Worm (Caenorhabditis elegans): ENCODE results near the gene wee-1.1.

DNA sequence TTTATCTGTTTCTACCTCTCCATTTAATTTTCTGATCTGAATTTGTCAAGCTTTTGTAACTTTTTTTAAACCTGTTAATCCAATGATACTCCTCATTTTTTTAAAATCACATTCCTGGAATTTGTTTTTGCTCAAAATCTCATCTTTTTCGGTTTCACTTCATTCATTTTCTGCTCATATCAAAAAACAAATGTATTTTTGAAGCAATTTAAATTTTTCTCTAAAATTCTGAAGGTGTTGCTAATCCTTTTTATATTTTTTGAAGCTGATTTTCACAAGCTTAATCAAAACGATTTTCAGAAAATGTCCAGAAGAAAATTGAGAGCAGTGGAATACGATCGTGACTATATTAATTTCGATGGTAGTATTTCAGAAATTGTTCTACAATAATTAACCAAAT lies 11.6 kb upstream of the wee-1.1 start, which contains the start of gene E02H1.5:
- TF ChIP-seq lir-1 (GFP tag; conservative IDR thresholded peaks at IDR 0.05), result no peak
- no peak for TF ChIP-seq hlh-12 (tag; optimal IDR thresholded peaks at IDR 0.05)
- no peak for TF ChIP-seq gei-17 (GFP tag; optimal IDR thresholded peaks at IDR 0.05)
- TF ChIP-seq zim-3 (tag; optimal IDR thresholded peaks at IDR 0.05), result no peak
- TF ChIP-seq F10E7.11 (tag; optimal IDR thresholded peaks at IDR 0.05), result no peak
- TF ChIP-seq dpl-1 (GFP tag; optimal IDR thresholded peaks at IDR 0.05), result no peak
- no peak for TF ChIP-seq unc-62 (GFP tag; optimal IDR thresholded peaks at IDR 0.05)
- no peak for TF ChIP-seq madf-10 (tag; optimal IDR thresholded peaks at IDR 0.05)
- TF ChIP-seq ztf-28 (GFP tag; IDR thresholded peaks at IDR 0.05), result no peak
- TF ChIP-seq ama-1 (optimal IDR thresholded peaks at IDR 0.05), result no peak
- TF ChIP-seq ama-1 (GFP tag; optimal IDR thresholded peaks at IDR 0.05), result no peak
